Fruit fly (Drosophila melanogaster) whole organism, embryonic: Measurements from ENCODE around the gene sro.

ENCODE experiments used
- Adf1 ChIP-seq: fragments of 200-800 bp; sonication (Bioruptor generic); IDR thresholded peaks from 2 replicates; pipeline ENCODE4 v1.3.6; 2022; ENCODE audit warnings: missing biosample characterization, missing genetic modification characterization
- Aef1 ChIP-seq: fragments of 200-800 bp; sonication (Bioruptor generic); IDR thresholded peaks from 3 replicates; pipeline ENCODE4 v1.3.6; 2022; ENCODE audit warnings: missing biosample characterization, missing genetic modification characterization
- CG11247 ChIP-seq: fragments of 200-800 bp; sonication (Bioruptor generic); IDR thresholded peaks from 2 replicates; pipeline ENCODE4 v1.3.6; 2022; ENCODE audit warnings: missing biosample characterization, missing genetic modification characterization
- CG11504 ChIP-seq: fragments of 200-800 bp; sonication (Bioruptor generic); optimal IDR thresholded peaks from 3 replicates; lab custom pipeline; 2019; ENCODE audit warnings: missing biosample characterization, mild to moderate bottlenecking, missing genetic modification characterization, moderate library complexity
- CG12744 ChIP-seq: fragments of 200-800 bp; sonication (Bioruptor generic); optimal IDR thresholded peaks from 2 replicates; lab custom pipeline; 2016; ENCODE audit warnings: missing biosample characterization, missing genetic modification characterization
- CG1603 ChIP-seq: fragments of 200-800 bp; sonication (Bioruptor generic); optimal IDR thresholded peaks from 2 replicates; lab custom pipeline; 2019; ENCODE audit warnings: missing biosample characterization, mild to moderate bottlenecking, missing genetic modification characterization, moderate library complexity
- CG17568 ChIP-seq: fragments of 200-800 bp; sonication (Bioruptor generic); optimal IDR thresholded peaks from 2 replicates; lab custom pipeline; 2018; ENCODE audit warnings: missing biosample characterization, mild to moderate bottlenecking, missing genetic modification characterization, moderate library complexity
- CG18262 ChIP-seq: fragments of 200-800 bp; optimal IDR thresholded peaks from 3 replicates; lab custom pipeline; 2019; ENCODE audit warnings: missing biosample characterization, mild to moderate bottlenecking, missing genetic modification characterization, moderate library complexity
- CG18599 ChIP-seq: fragments of 200-800 bp; sonication (Bioruptor generic); optimal IDR thresholded peaks from 3 replicates; lab custom pipeline; 2017; ENCODE audit warnings: missing biosample characterization, missing genetic modification characterization, mild to moderate bottlenecking, moderate library complexity, missing genetic modification reagents
- CG2129 ChIP-seq: fragments of 200-800 bp; sonication (Bioruptor generic); IDR thresholded peaks from 2 replicates; pipeline ENCODE4 v1.3.6; 2022; ENCODE audit warnings: missing biosample characterization, missing genetic modification characterization; ENCODE audit not compliant: partially characterized antibody
- CG30403 ChIP-seq: fragments of 200-800 bp; sonication (Bioruptor generic); optimal IDR thresholded peaks from 3 replicates; lab custom pipeline; 2016; ENCODE audit warnings: missing biosample characterization, missing genetic modification characterization
- CG3838 ChIP-seq: fragments of 200-800 bp; sonication (Bioruptor generic); optimal IDR thresholded peaks from 3 replicates; lab custom pipeline; 2016; ENCODE audit warnings: missing biosample characterization, missing genetic modification characterization
- CG4820 ChIP-seq: fragments of 200-800 bp; sonication (Bioruptor generic); optimal IDR thresholded peaks from 3 replicates; lab custom pipeline; 2016; ENCODE audit warnings: missing biosample characterization, missing genetic modification characterization
- CG7928 ChIP-seq: fragments of 200-800 bp; sonication (Bioruptor generic); optimal IDR thresholded peaks from 2 replicates; lab custom pipeline; 2017; ENCODE audit warnings: missing biosample characterization, mild to moderate bottlenecking, missing genetic modification characterization
- Dref ChIP-seq: fragments of 200-800 bp; sonication (Bioruptor generic); IDR thresholded peaks from 2 replicates; pipeline ENCODE4 v1.3.6; 2022; ENCODE audit warnings: missing biosample characterization, missing genetic modification characterization
- HLH3B ChIP-seq: fragments of 200-800 bp; sonication (Bioruptor generic); IDR thresholded peaks from 2 replicates; pipeline ENCODE4 v1.3.6; 2022; ENCODE audit warnings: missing biosample characterization, missing genetic modification characterization
- Hey ChIP-seq: fragments of 200-800 bp; sonication (Bioruptor generic); optimal IDR thresholded peaks from 3 replicates; lab custom pipeline; 2018; ENCODE audit warnings: missing biosample characterization, mild to moderate bottlenecking, missing genetic modification characterization
- Max ChIP-seq: fragments of 200-800 bp; sonication (Bioruptor generic); optimal IDR thresholded peaks from 2 replicates; lab custom pipeline; 2016; ENCODE audit warnings: missing biosample characterization, mild to moderate bottlenecking, missing genetic modification characterization
- Myb ChIP-seq: fragments of 200-800 bp; sonication (Bioruptor generic); optimal IDR thresholded peaks from 2 replicates; lab custom pipeline; 2016; ENCODE audit warnings: missing biosample characterization, missing genetic modification characterization
- Oaz ChIP-seq: fragments of 200-800 bp; sonication (Bioruptor generic); IDR thresholded peaks from 2 replicates; pipeline ENCODE4 v1.3.6; 2022; ENCODE audit warnings: missing biosample characterization, missing genetic modification characterization
- Oli ChIP-seq: fragments of 200-800 bp; sonication (Bioruptor generic); optimal IDR thresholded peaks from 2 replicates; lab custom pipeline; 2018; ENCODE audit warnings: missing biosample characterization, mild to moderate bottlenecking, missing genetic modification characterization, moderate library complexity
- PHDP ChIP-seq: fragments of 200-800 bp; sonication (Bioruptor generic); optimal IDR thresholded peaks from 3 replicates; lab custom pipeline; 2018; ENCODE audit warnings: missing biosample characterization, mild to moderate bottlenecking, missing genetic modification characterization, moderate library complexity
- Vsx1 ChIP-seq: fragments of 200-800 bp; sonication (Bioruptor generic); optimal IDR thresholded peaks from 2 replicates; lab custom pipeline; 2017; ENCODE audit warnings: missing biosample characterization, mild to moderate bottlenecking, missing genetic modification characterization, missing genetic modification reagents
- al ChIP-seq: fragments of 200-800 bp; sonication (Bioruptor generic); IDR thresholded peaks from 2 replicates; pipeline ENCODE4 v1.3.6; 2022; ENCODE audit warnings: missing biosample characterization, missing genetic modification characterization
- cato ChIP-seq: fragments of 200-800 bp; sonication (Bioruptor generic); optimal IDR thresholded peaks from 2 replicates; lab custom pipeline; 2016; ENCODE audit warnings: missing biosample characterization, missing genetic modification characterization, borderline replicate concordance
- dmrt99B ChIP-seq: fragments of 200-800 bp; sonication (Bioruptor generic); optimal IDR thresholded peaks from 2 replicates; lab custom pipeline; 2018; ENCODE audit warnings: missing biosample characterization, mild to moderate bottlenecking, missing genetic modification characterization, moderate library complexity
- esg ChIP-seq: fragments of 200-800 bp; sonication (Bioruptor generic); conservative IDR thresholded peaks from 2 replicates; pipeline ENCODE4 v1.3.6; 2022; ENCODE audit warnings: missing biosample characterization, missing genetic modification characterization
- gem ChIP-seq: fragments of 200-800 bp; sonication (Bioruptor generic); optimal IDR thresholded peaks from 2 replicates; lab custom pipeline; 2019; ENCODE audit warnings: missing biosample characterization, mild to moderate bottlenecking, missing genetic modification characterization, moderate library complexity
- gfzf ChIP-seq: fragments of 200-800 bp; sonication (Bioruptor generic); optimal IDR thresholded peaks from 2 replicates; lab custom pipeline; 2016; ENCODE audit warnings: missing biosample characterization, mild to moderate bottlenecking, missing genetic modification characterization, moderate library complexity
- hkb ChIP-seq, 2 experiments: fragments of 200-800 bp in 1 of 2; fragments of >200 bp in 1 of 2; sonication (Bioruptor generic) in 1 of 2; IDR thresholded peaks in 1 of 2; optimal IDR thresholded peaks in 1 of 2; 2 replicates each; pipeline versions ENCODE4 v1.3.6 to Lab custom; 2017 to 2022; ENCODE audit warnings: missing biosample characterization in 1 of 2, missing genetic modification characterization in 1 of 2
- kay ChIP-seq: fragments of 200-800 bp; sonication (Bioruptor generic); optimal IDR thresholded peaks from 2 replicates; lab custom pipeline; 2016; ENCODE audit warnings: missing biosample characterization, missing genetic modification characterization
- lab ChIP-seq: fragments of 200-800 bp; sonication (Bioruptor generic); optimal IDR thresholded peaks from 3 replicates; lab custom pipeline; 2017; ENCODE audit warnings: missing biosample characterization, missing genetic modification characterization, mild to moderate bottlenecking, moderate library complexity, missing genetic modification reagents
- lbe ChIP-seq: fragments of 200-800 bp; sonication (Bioruptor generic); optimal IDR thresholded peaks from 2 replicates; lab custom pipeline; 2016; ENCODE audit warnings: missing biosample characterization, mild to moderate bottlenecking, missing genetic modification characterization
- lmd ChIP-seq: fragments of 200-800 bp; sonication (Bioruptor generic); IDR thresholded peaks from 2 replicates; pipeline ENCODE4 v1.3.6; 2022; ENCODE audit warnings: missing biosample characterization, missing genetic modification characterization
- nom ChIP-seq: fragments of 200-800 bp; sonication (Bioruptor generic); optimal IDR thresholded peaks from 2 replicates; lab custom pipeline; 2017; ENCODE audit warnings: missing biosample characterization, missing genetic modification characterization, mild to moderate bottlenecking, moderate library complexity, missing genetic modification reagents
- phol ChIP-seq: fragments of 200-800 bp; sonication (Bioruptor generic); optimal IDR thresholded peaks from 3 replicates; lab custom pipeline; 2018; ENCODE audit warnings: missing biosample characterization, mild to moderate bottlenecking, missing genetic modification characterization, moderate library complexity
- repo ChIP-seq: fragments of 200-800 bp; sonication (Bioruptor generic); optimal IDR thresholded peaks from 2 replicates; lab custom pipeline; 2016; ENCODE audit warnings: missing biosample characterization, missing genetic modification characterization
- row ChIP-seq: fragments of 200-800 bp; sonication (Bioruptor generic); IDR thresholded peaks from 3 replicates; pipeline ENCODE4 v1.3.6; 2022; ENCODE audit warnings: missing biosample characterization, missing genetic modification characterization
- sens ChIP-seq: fragments of 200-800 bp; sonication (Bioruptor generic); peaks from one replicate; lab custom pipeline; 2016; ENCODE audit warnings: missing biosample characterization, missing genetic modification characterization
- slbo ChIP-seq: fragments of 200-800 bp; sonication (Bioruptor generic); IDR thresholded peaks from 2 replicates; pipeline ENCODE4 v1.3.6; 2022; ENCODE audit warnings: missing biosample characterization, missing genetic modification characterization
- slp2 ChIP-seq: fragments of 200-800 bp; sonication (Bioruptor generic); optimal IDR thresholded peaks from 2 replicates; lab custom pipeline; 2016; ENCODE audit warnings: missing biosample characterization, missing genetic modification characterization
- sna ChIP-seq: fragments of 200-800 bp; sonication (Bioruptor generic); IDR thresholded peaks from 2 replicates; pipeline ENCODE4 v1.3.6; 2022; ENCODE audit warnings: missing biosample characterization, missing genetic modification characterization; ENCODE audit not compliant: partially characterized antibody
- so ChIP-seq: fragments of 200-800 bp; sonication (Bioruptor generic); IDR thresholded peaks from 3 replicates; pipeline ENCODE4 v1.3.6; 2022; ENCODE audit warnings: missing biosample characterization, missing genetic modification characterization
- sob ChIP-seq: fragments of 200-800 bp; sonication (Bioruptor generic); IDR thresholded peaks from 2 replicates; pipeline ENCODE4 v1.3.6; 2022; ENCODE audit warnings: missing biosample characterization, missing genetic modification characterization
- stwl ChIP-seq: fragments of 200-800 bp; sonication (Bioruptor generic); optimal IDR thresholded peaks from 3 replicates; lab custom pipeline; 2018; ENCODE audit warnings: missing biosample characterization, mild to moderate bottlenecking, missing genetic modification characterization, moderate library complexity
- unpg ChIP-seq: fragments of 200-800 bp; sonication (Bioruptor generic); optimal IDR thresholded peaks from 3 replicates; lab custom pipeline; 2018; ENCODE audit warnings: missing biosample characterization, mild to moderate bottlenecking, missing genetic modification characterization, moderate library complexity
- vvl ChIP-seq: fragments of 200-800 bp; sonication (Bioruptor generic); IDR thresholded peaks from 2 replicates; pipeline ENCODE4 v1.3.6; 2022; ENCODE audit warnings: missing biosample characterization, missing genetic modification characterization

sro gene

dm6 chr3R:29762297-29762696 lies 32.1 kb upstream of the sro start:
- TF ChIP-seq CG11504 (peak; percentile 7), gem (tag; lab: Kevin White, UChicago) (peak; percentile 7), hkb (optimal IDR thresholded peaks at IDR 0.05; lab: Kevin White, UChicago) (no peak), hkb (GFP tag; IDR thresholded peaks at IDR 0.05; lab: Robert Waterston, UW) (0 out of 2 replicates have a peak, but pooled peaks have one; percentile 19), sna (GFP tag; lab: Robert Waterston, UW) (no peak), CG18599 (no peak), CG7928 (GFP tag; lab: Kevin White, UChicago) (no peak), slp2 (no peak), slbo (GFP tag; lab: Robert Waterston, UW) (peak; percentile 12; the same call in 1 of the 2 replicates), CG2129 (GFP tag; lab: Robert Waterston, UW) (no peak), Vsx1 (GFP tag; lab: Kevin White, UChicago) (no peak), Myb (GFP tag; lab: Kevin White, UChicago) (no peak), CG30403 (GFP tag; lab: Kevin White, UChicago) (peak; percentile 7), CG18262 (tag; lab: Kevin White, UChicago) (no peak)

DNA sequence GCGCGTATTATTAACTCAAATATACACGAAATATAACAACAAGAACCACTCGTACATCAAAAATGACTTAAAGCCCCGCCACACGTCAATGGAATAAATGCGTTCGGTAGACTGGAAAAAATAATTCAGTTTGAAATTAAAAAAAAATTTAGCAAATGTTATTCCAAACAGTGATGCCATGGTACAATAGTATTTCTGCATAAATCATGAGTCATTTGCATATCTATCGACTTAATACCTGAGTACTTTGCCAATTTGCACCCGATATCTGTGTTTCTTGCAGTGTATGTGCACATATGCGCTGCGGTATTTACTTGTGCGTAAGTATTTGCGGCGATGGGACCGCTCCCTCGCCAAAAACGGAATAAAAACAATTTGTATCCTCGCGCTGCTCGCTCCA lies 31.2 kb upstream of the sro start:
- TF ChIP-seq lab (GFP tag; lab: Kevin White, UChicago), result peak; percentile 9
- peak; percentile 16; the same call in 1 of the 2 replicates for TF ChIP-seq al (GFP tag; lab: Robert Waterston, UW)
- TF ChIP-seq row (GFP tag; lab: Robert Waterston, UW), result peak; percentile 55
- TF ChIP-seq unpg (GFP tag; lab: Kevin White, UChicago), result peak; percentile 44
- peak; percentile 47 for TF ChIP-seq nom (GFP tag; lab: Kevin White, UChicago)
- 0 out of 2 replicates have a peak, but pooled peaks have one; percentile 15 for TF ChIP-seq Oaz (GFP tag; lab: Robert Waterston, UW)
- peak; percentile 17 for TF ChIP-seq repo (GFP tag; lab: Kevin White, UChicago)
- peak; percentile 98 for TF ChIP-seq lbe (GFP tag; lab: Kevin White, UChicago)
- TF ChIP-seq dmrt99B (tag; lab: Kevin White, UChicago), result peak; percentile 47
- TF ChIP-seq vvl (GFP tag; lab: Robert Waterston, UW), result peak; percentile 57; the same call in 1 of the 2 replicates
- no peak for TF ChIP-seq gfzf (GFP tag; lab: Kevin White, UChicago)
- TF ChIP-seq CG3838 (GFP tag; lab: Kevin White, UChicago), result no peak
- no peak for TF ChIP-seq CG17568
- 0 out of 2 replicates have a peak, but pooled peaks have one; percentile 27 for TF ChIP-seq lmd
- TF ChIP-seq so (GFP tag; lab: Robert Waterston, UW), result peak; percentile 37; the same call in 1 of the 3 replicates
- TF ChIP-seq sna (GFP tag; lab: Robert Waterston, UW), result no peak
- 0 out of 2 replicates have a peak, but pooled peaks have one; percentile 30 for TF ChIP-seq CG11247 (GFP tag; lab: Robert Waterston, UW)
- TF ChIP-seq CG12744 (GFP tag; lab: Kevin White, UChicago), result no peak
- TF ChIP-seq Aef1 (GFP tag; lab: Robert Waterston, UW), result peak; percentile 25; the same call in 1 of the 3 replicates
- TF ChIP-seq hkb (optimal IDR thresholded peaks at IDR 0.05; lab: Kevin White, UChicago), result no peak
- 0 out of 2 replicates have a peak, but pooled peaks have one; percentile 29 for TF ChIP-seq hkb (GFP tag; IDR thresholded peaks at IDR 0.05; lab: Robert Waterston, UW)
- peak; percentile 45 for TF ChIP-seq esg (GFP tag; lab: Robert Waterston, UW)
- peak; percentile 19 for TF ChIP-seq Oli (tag; lab: Kevin White, UChicago)
- no peak for TF ChIP-seq stwl (tag; lab: Kevin White, UChicago)
- TF ChIP-seq slbo (GFP tag; lab: Robert Waterston, UW), result peak; percentile 58
- TF ChIP-seq CG11504, result peak; percentile 52
- TF ChIP-seq sob (GFP tag; lab: Robert Waterston, UW), result no peak
- TF ChIP-seq CG4820 (GFP tag; lab: Kevin White, UChicago), result peak; percentile 26
- no peak for TF ChIP-seq Hey (tag; lab: Kevin White, UChicago)
- TF ChIP-seq sens, result peak; percentile 88
- TF ChIP-seq cato (GFP tag; lab: Kevin White, UChicago), result no peak
- no peak for TF ChIP-seq Dref
- TF ChIP-seq kay, result peak; percentile 31
- TF ChIP-seq phol (tag; lab: Kevin White, UChicago), result peak; percentile 45
- peak; percentile 26 for TF ChIP-seq PHDP (tag; lab: Kevin White, UChicago)
- TF ChIP-seq Adf1 (GFP tag; lab: Robert Waterston, UW), result no peak
- TF ChIP-seq CG1603 (tag; lab: Kevin White, UChicago), result peak; percentile 55
- TF ChIP-seq Max (GFP tag; lab: Kevin White, UChicago), result no peak
- no peak for TF ChIP-seq HLH3B (GFP tag; lab: Robert Waterston, UW)
